Fruit fly (Drosophila melanogaster) whole organism, embryonic: ENCODE results near the gene CG31068.

Experiments used
- Abd-B ChIP-seq: fragments of 200-800 bp; sonication (Bioruptor generic); optimal IDR thresholded peaks from 2 replicates; lab custom pipeline; 2018; ENCODE audit warnings: missing biosample characterization, mild to moderate bottlenecking, missing genetic modification characterization, moderate library complexity
- Atf6 ChIP-seq: fragments of 200-800 bp; sonication (Bioruptor generic); IDR thresholded peaks from 2 replicates; pipeline ENCODE4 v1.3.6; 2022; ENCODE audit warnings: missing biosample characterization, missing genetic modification characterization
- CG10565 ChIP-seq: fragments of 200-800 bp; sonication (Bioruptor generic); optimal IDR thresholded peaks from 3 replicates; lab custom pipeline; 2016; ENCODE audit warnings: missing biosample characterization, mild to moderate bottlenecking, missing genetic modification characterization
- CG11247 ChIP-seq: fragments of 200-800 bp; sonication (Bioruptor generic); IDR thresholded peaks from 2 replicates; pipeline ENCODE4 v1.3.6; 2022; ENCODE audit warnings: missing biosample characterization, missing genetic modification characterization
- CG12299 ChIP-seq: fragments of 200-800 bp; sonication (Bioruptor generic); optimal IDR thresholded peaks from 2 replicates; lab custom pipeline; 2018; ENCODE audit warnings: missing biosample characterization, mild to moderate bottlenecking, missing genetic modification characterization
- CG14050 ChIP-seq: fragments of 200-800 bp; sonication (Bioruptor generic); IDR thresholded peaks from 3 replicates; pipeline ENCODE4 v1.3.6; 2022; ENCODE audit warnings: missing biosample characterization, missing genetic modification characterization
- CG14860 ChIP-seq: fragments of 200-800 bp; sonication (Bioruptor generic); IDR thresholded peaks from 3 replicates; pipeline ENCODE4 v1.3.6; 2022; ENCODE audit warnings: missing biosample characterization, missing genetic modification characterization; ENCODE audit not compliant: partially characterized antibody
- CG17385 ChIP-seq: fragments of 200-800 bp; sonication (Bioruptor generic); optimal IDR thresholded peaks from 3 replicates; lab custom pipeline; 2018; ENCODE audit warnings: missing biosample characterization, mild to moderate bottlenecking, missing genetic modification characterization
- CG18619 ChIP-seq: fragments of 200-800 bp; sonication (Bioruptor generic); optimal IDR thresholded peaks from 3 replicates; lab custom pipeline; 2017; ENCODE audit warnings: missing biosample characterization, mild to moderate bottlenecking, missing genetic modification characterization
- CG31388 ChIP-seq: fragments of 200-800 bp; sonication (Bioruptor generic); optimal IDR thresholded peaks from 2 replicates; lab custom pipeline; 2016; ENCODE audit warnings: missing biosample characterization, missing genetic modification characterization
- CG33213 ChIP-seq: fragments of 200-800 bp; sonication (Bioruptor generic); optimal IDR thresholded peaks from 3 replicates; lab custom pipeline; 2016; ENCODE audit warnings: missing biosample characterization, missing genetic modification characterization
- CG3726 ChIP-seq: fragments of 200-800 bp; sonication (Bioruptor generic); IDR thresholded peaks from 3 replicates; pipeline ENCODE4, ENCODE4 v1.3.6; 2022; ENCODE audit warnings: missing biosample characterization, missing genetic modification characterization
- CG4404 ChIP-seq: fragments of 200-800 bp; sonication (Bioruptor generic); IDR thresholded peaks from 2 replicates; pipeline ENCODE4 v1.3.6; 2022; ENCODE audit warnings: missing biosample characterization, missing genetic modification characterization
- CG6254 ChIP-seq: fragments of 200-800 bp; sonication (Bioruptor generic); optimal IDR thresholded peaks from 3 replicates; lab custom pipeline; 2017; ENCODE audit warnings: mild to moderate bottlenecking, missing biosample characterization, missing genetic modification reagents, missing genetic modification characterization
- CG6689 ChIP-seq: fragments of 200-800 bp; sonication (Bioruptor generic); IDR thresholded peaks from 2 replicates; pipeline ENCODE4 v1.3.6; 2022; ENCODE audit warnings: missing biosample characterization, missing genetic modification characterization
- CG6813 ChIP-seq: fragments of 200-800 bp; sonication (Bioruptor generic); optimal IDR thresholded peaks from 2 replicates; lab custom pipeline; 2017; ENCODE audit warnings: missing biosample characterization, missing genetic modification characterization, mild to moderate bottlenecking, moderate library complexity, missing genetic modification reagents
- CG7372 ChIP-seq: fragments of 200-800 bp; sonication (Bioruptor generic); IDR thresholded peaks from 2 replicates; pipeline ENCODE4 v1.3.6; 2022; ENCODE audit warnings: missing biosample characterization, missing genetic modification characterization
- CG8281 ChIP-seq: fragments of 200-800 bp; sonication (Bioruptor generic); optimal IDR thresholded peaks from 2 replicates; lab custom pipeline; 2018; ENCODE audit warnings: missing biosample characterization, mild to moderate bottlenecking, missing genetic modification characterization, moderate library complexity
- CG8478 ChIP-seq: fragments of >200 bp; optimal IDR thresholded peaks from 2 replicates; lab custom pipeline; 2018
- CG9437 ChIP-seq: fragments of 200-800 bp; sonication (Bioruptor generic); optimal IDR thresholded peaks from 2 replicates; lab custom pipeline; 2018; ENCODE audit warnings: missing biosample characterization, mild to moderate bottlenecking, missing genetic modification characterization
- Chrac-16 ChIP-seq: fragments of 200-800 bp; sonication (Bioruptor generic); optimal IDR thresholded peaks from 3 replicates; lab custom pipeline; 2016; ENCODE audit warnings: missing biosample characterization, missing genetic modification characterization
- Hmr ChIP-seq: fragments of 200-800 bp; sonication (Bioruptor generic); optimal IDR thresholded peaks from 3 replicates; lab custom pipeline; 2017; ENCODE audit warnings: mild to moderate bottlenecking, missing biosample characterization, missing genetic modification reagents, missing genetic modification characterization
- Jarid2 ChIP-seq: fragments of 200-800 bp; sonication (Bioruptor generic); optimal IDR thresholded peaks from 3 replicates; lab custom pipeline; 2017; ENCODE audit warnings: mild to moderate bottlenecking, missing biosample characterization, missing genetic modification reagents, missing genetic modification characterization
- Mrtf ChIP-seq: fragments of 200-800 bp; sonication (Bioruptor generic); IDR thresholded peaks from 3 replicates; pipeline ENCODE4 v1.3.6; 2022; ENCODE audit warnings: missing biosample characterization, missing genetic modification characterization
- Nf-YC ChIP-seq: fragments of 200-800 bp; optimal IDR thresholded peaks from 3 replicates; lab custom pipeline; 2019; ENCODE audit warnings: missing biosample characterization, mild to moderate bottlenecking, missing genetic modification characterization, moderate library complexity
- Oaz ChIP-seq: fragments of 200-800 bp; sonication (Bioruptor generic); IDR thresholded peaks from 2 replicates; pipeline ENCODE4 v1.3.6; 2022; ENCODE audit warnings: missing biosample characterization, missing genetic modification characterization
- Pdp1 ChIP-seq, 2 experiments: fragments of 200-800 bp; sonication (Bioruptor generic); optimal IDR thresholded peaks; 3 replicates each; lab custom pipeline; 2016; ENCODE audit warnings: missing biosample characterization in 2 of 2, missing genetic modification characterization in 2 of 2, mild to moderate bottlenecking in 1 of 2, moderate library complexity in 1 of 2
- Rfx ChIP-seq: fragments of 200-800 bp; sonication (Bioruptor generic); IDR thresholded peaks from 2 replicates; pipeline ENCODE4 v1.3.6; 2022; ENCODE audit warnings: missing biosample characterization, missing genetic modification characterization
- Trl ChIP-seq, 3 experiments: fragments of >200 bp in 2 of 3; fragments of 200-800 bp in 1 of 3; sonication (Bioruptor generic) in 1 of 3; optimal IDR thresholded peaks; 2 replicates in 1 of 3; 3 replicates in 2 of 3; lab custom pipeline; 2016 to 2017; ENCODE audit warnings: missing biosample characterization in 1 of 3, missing genetic modification characterization in 1 of 3
- YL-1 ChIP-seq: fragments of 200-800 bp; sonication (Bioruptor generic); optimal IDR thresholded peaks from 3 replicates; lab custom pipeline; 2017; ENCODE audit warnings: missing biosample characterization, mild to moderate bottlenecking, missing genetic modification characterization
- az2 ChIP-seq: fragments of 200-800 bp; sonication (Bioruptor generic); optimal IDR thresholded peaks from 3 replicates; lab custom pipeline; 2016; ENCODE audit warnings: missing biosample characterization, missing genetic modification characterization
- chn ChIP-seq: fragments of 200-800 bp; sonication (Bioruptor generic); optimal IDR thresholded peaks from 2 replicates; lab custom pipeline; 2016; ENCODE audit warnings: missing biosample characterization, missing genetic modification characterization
- fu2 ChIP-seq: fragments of 200-800 bp; sonication (Bioruptor generic); optimal IDR thresholded peaks from 2 replicates; lab custom pipeline; 2016; ENCODE audit warnings: missing biosample characterization, missing genetic modification characterization
- jing ChIP-seq: fragments of 200-800 bp; sonication (Bioruptor generic); optimal IDR thresholded peaks from 2 replicates; lab custom pipeline; 2018; ENCODE audit warnings: missing biosample characterization, mild to moderate bottlenecking, missing genetic modification characterization
- ken ChIP-seq: fragments of 200-800 bp; sonication (Bioruptor generic); IDR thresholded peaks from 3 replicates; pipeline ENCODE4 v1.3.6; 2022; ENCODE audit warnings: missing biosample characterization, missing genetic modification characterization
- lov ChIP-seq, 2 experiments: fragments of 200-800 bp in 1 of 2; fragments of >200 bp in 1 of 2; sonication (Bioruptor generic) in 1 of 2; IDR thresholded peaks in 1 of 2; optimal IDR thresholded peaks in 1 of 2; 2 replicates in 1 of 2; 3 replicates in 1 of 2; pipeline versions ENCODE4 v1.3.6 to Lab custom; 2017 to 2022; ENCODE audit warnings: missing biosample characterization in 1 of 2, missing genetic modification characterization in 1 of 2
- onecut ChIP-seq: fragments of 200-800 bp; sonication (Bioruptor generic); IDR thresholded peaks from 2 replicates; pipeline ENCODE4 v1.3.6; 2022; ENCODE audit warnings: missing biosample characterization, missing genetic modification characterization
- peb ChIP-seq: fragments of 200-800 bp; sonication (Bioruptor generic); IDR thresholded peaks from 2 replicates; pipeline ENCODE4 v1.3.6; 2022; ENCODE audit warnings: missing biosample characterization, missing genetic modification characterization
- pita ChIP-seq: fragments of 200-800 bp; sonication (Bioruptor generic); optimal IDR thresholded peaks from 2 replicates; lab custom pipeline; 2017; ENCODE audit warnings: missing biosample characterization, mild to moderate bottlenecking, missing genetic modification characterization
- rib ChIP-seq: fragments of 200-800 bp; sonication (Bioruptor generic); IDR thresholded peaks from 2 replicates; pipeline ENCODE4 v1.3.6; 2022; ENCODE audit warnings: missing biosample characterization, missing genetic modification characterization
- ro ChIP-seq: fragments of 200-800 bp; sonication (Bioruptor generic); IDR thresholded peaks from 2 replicates; pipeline ENCODE4 v1.3.6; 2022; ENCODE audit warnings: missing biosample characterization, missing genetic modification characterization
- row ChIP-seq: fragments of 200-800 bp; sonication (Bioruptor generic); IDR thresholded peaks from 3 replicates; pipeline ENCODE4 v1.3.6; 2022; ENCODE audit warnings: missing biosample characterization, missing genetic modification characterization
- salm ChIP-seq: fragments of 200-800 bp; sonication (Bioruptor generic); optimal IDR thresholded peaks from 2 replicates; lab custom pipeline; 2018; ENCODE audit warnings: missing biosample characterization, mild to moderate bottlenecking, missing genetic modification characterization
- shn ChIP-seq: fragments of 200-800 bp; sonication (Bioruptor generic); optimal IDR thresholded peaks from 3 replicates; lab custom pipeline; 2016; ENCODE audit warnings: missing biosample characterization, missing genetic modification characterization
- sna ChIP-seq: fragments of 200-800 bp; sonication (Bioruptor generic); IDR thresholded peaks from 2 replicates; pipeline ENCODE4 v1.3.6; 2022; ENCODE audit warnings: missing biosample characterization, missing genetic modification characterization; ENCODE audit not compliant: partially characterized antibody
- tap ChIP-seq: fragments of 200-800 bp; optimal IDR thresholded peaks from 3 replicates; lab custom pipeline; 2019; ENCODE audit warnings: missing biosample characterization, mild to moderate bottlenecking, missing genetic modification characterization, moderate library complexity
- tio ChIP-seq: fragments of 200-800 bp; sonication (Bioruptor generic); optimal IDR thresholded peaks from 2 replicates; lab custom pipeline; 2017; ENCODE audit warnings: missing biosample characterization, missing genetic modification characterization, inconsistent platforms
- toy ChIP-seq: fragments of 200-800 bp; sonication (Bioruptor generic); IDR thresholded peaks from 2 replicates; pipeline ENCODE4 v1.3.6; 2022; ENCODE audit warnings: missing biosample characterization, missing genetic modification characterization
- wek ChIP-seq: fragments of 200-800 bp; sonication (Bioruptor generic); optimal IDR thresholded peaks from 3 replicates; lab custom pipeline; 2018; ENCODE audit warnings: missing biosample characterization, mild to moderate bottlenecking, missing genetic modification characterization, moderate library complexity

CG31068 gene

dm6 chr3R:27263434-27264215 lies 30.1 kb downstream of the CG31068 start, which contains the start of gene woc (continued):
- TF ChIP-seq CG14050 (GFP tag; lab: Robert Waterston, UW) (peak; percentile 27; the same call in 1 of the 3 replicates), onecut (GFP tag; lab: Robert Waterston, UW) (no peak), Mrtf (GFP tag; lab: Robert Waterston, UW) (peak; percentile 29; the same call in 1 of the 3 replicates), Jarid2 (GFP tag; lab: Kevin White, UChicago) (no peak), shn (peak; percentile 44), fu2 (GFP tag; lab: Kevin White, UChicago) (peak; percentile 81), lov (optimal IDR thresholded peaks at IDR 0.05; lab: Kevin White, UChicago) (no peak), lov (GFP tag; IDR thresholded peaks at IDR 0.05; lab: Robert Waterston, UW) (no peak), salm (tag; lab: Kevin White, UChicago) (no peak), Chrac-16 (GFP tag; lab: Kevin White, UChicago) (peak; percentile 9), CG8281 (tag; lab: Kevin White, UChicago) (no peak), CG3726 (GFP tag; lab: Robert Waterston, UW) (peak; percentile 55; the same call in 1 of the 3 replicates), Hmr (GFP tag; lab: Kevin White, UChicago) (peak; percentile 43), CG4404 (peak; percentile 37; the same call in 1 of the 2 replicates), CG8478 (lab: Kevin White, UChicago) (peak; percentile 88), CG6689 (GFP tag; lab: Robert Waterston, UW) (peak; percentile 56), CG10565 (no peak), Pdp1 (GFP tag; optimal IDR thresholded peaks at IDR 0.05; lab: Kevin White, UChicago) (peak; percentile 48 to 51), toy (GFP tag; lab: Robert Waterston, UW) (no peak), CG12299 (tag; lab: Kevin White, UChicago) (no peak), wek (no peak), CG11247 (GFP tag; lab: Robert Waterston, UW) (0 out of 2 replicates have a peak, but pooled peaks have one; percentile 9), CG9437 (GFP tag; lab: Kevin White, UChicago) (no peak), pita (GFP tag; lab: Kevin White, UChicago) (no peak), CG6813 (GFP tag; lab: Kevin White, UChicago) (peak; percentile 40), jing (no peak), Rfx (GFP tag; lab: Robert Waterston, UW) (peak; percentile 63), ro (GFP tag; lab: Robert Waterston, UW) (no peak), row (GFP tag; lab: Robert Waterston, UW) (peak; percentile 72), CG7372 (GFP tag; lab: Robert Waterston, UW) (no peak), rib (no peak; the same call in 1 of the 2 replicates), CG18619 (GFP tag; lab: Kevin White, UChicago) (peak; percentile 61), YL-1 (GFP tag; lab: Kevin White, UChicago) (peak; percentile 68), Atf6 (GFP tag; lab: Robert Waterston, UW) (peak; percentile 60; the same call in 1 of the 2 replicates), tio (GFP tag; lab: Kevin White, UChicago) (no peak), peb (GFP tag; lab: Robert Waterston, UW) (no peak), Trl (optimal IDR thresholded peaks at IDR 0.05; lab: Kevin White, UChicago) (no peak), Trl (GFP tag; optimal IDR thresholded peaks at IDR 0.05; lab: Kevin White, UChicago) (peak; percentile 23), CG31388 (no peak), CG17385 (no peak), CG14860 (GFP tag; lab: Robert Waterston, UW) (peak; percentile 74), Abd-B (GFP tag; lab: Kevin White, UChicago) (no peak), CG33213 (GFP tag; lab: Kevin White, UChicago) (peak; percentile 10), CG6254 (GFP tag; lab: Kevin White, UChicago) (no peak), sna (GFP tag; lab: Robert Waterston, UW) (peak; percentile 75), tap (tag; lab: Kevin White, UChicago) (no peak), chn (GFP tag; lab: Kevin White, UChicago) (peak; percentile 59), az2 (GFP tag; lab: Kevin White, UChicago) (peak; percentile 27), Oaz (GFP tag; lab: Robert Waterston, UW) (no peak), ken (no peak; the same call in 2 of the 3 replicates), Nf-YC (tag; lab: Kevin White, UChicago) (no peak)
